Fruit fly (Drosophila melanogaster) whole organism, embryonic: ENCODE data around the gene Ufsp2.

Experiments used
- Atf3 ChIP-seq: fragments of 200-800 bp; sonication (Bioruptor generic); optimal IDR thresholded peaks from 3 replicates; lab custom pipeline; 2016; ENCODE audit warnings: missing biosample characterization, missing genetic modification characterization
- Atf6 ChIP-seq: fragments of 200-800 bp; sonication (Bioruptor generic); IDR thresholded peaks from 2 replicates; pipeline ENCODE4 v1.3.6; 2022; ENCODE audit warnings: missing biosample characterization, missing genetic modification characterization
- Bgb ChIP-seq: fragments of 200-800 bp; sonication (Bioruptor generic); IDR thresholded peaks from 2 replicates; pipeline ENCODE4 v1.3.6; 2022; ENCODE audit warnings: missing biosample characterization, missing genetic modification characterization; ENCODE audit not compliant: partially characterized antibody
- Blimp-1 ChIP-seq: fragments of 200-800 bp; sonication (Bioruptor generic); optimal IDR thresholded peaks from 3 replicates; lab custom pipeline; 2018; ENCODE audit warnings: missing biosample characterization, missing genetic modification characterization, mild to moderate bottlenecking, moderate library complexity, missing genetic modification reagents
- CG10431 ChIP-seq: fragments of 200-800 bp; sonication (Bioruptor generic); optimal IDR thresholded peaks from 3 replicates; lab custom pipeline; 2018; ENCODE audit warnings: missing biosample characterization, mild to moderate bottlenecking, missing genetic modification characterization
- CG11695 ChIP-seq: fragments of 200-800 bp; sonication (Bioruptor generic); IDR thresholded peaks from 3 replicates; pipeline ENCODE4 v1.3.6; 2022; ENCODE audit warnings: missing biosample characterization, missing genetic modification characterization
- CG12744 ChIP-seq: fragments of 200-800 bp; sonication (Bioruptor generic); optimal IDR thresholded peaks from 2 replicates; lab custom pipeline; 2016; ENCODE audit warnings: missing biosample characterization, missing genetic modification characterization
- CG14014 ChIP-seq: fragments of 200-800 bp; sonication (Bioruptor generic); IDR thresholded peaks from 2 replicates; pipeline ENCODE4 v1.3.6; 2022; ENCODE audit warnings: missing biosample characterization, missing genetic modification characterization
- CG15601 ChIP-seq: fragments of 200-800 bp; sonication (Bioruptor generic); optimal IDR thresholded peaks from 3 replicates; lab custom pipeline; 2019; ENCODE audit warnings: missing biosample characterization, mild to moderate bottlenecking, missing genetic modification characterization, moderate library complexity
- CG18011 ChIP-seq: fragments of 200-800 bp; sonication (Bioruptor generic); optimal IDR thresholded peaks from 2 replicates; lab custom pipeline; 2017; ENCODE audit warnings: missing biosample characterization, missing genetic modification characterization, mild to moderate bottlenecking, moderate library complexity, missing genotype
- CG18262 ChIP-seq: fragments of 200-800 bp; optimal IDR thresholded peaks from 3 replicates; lab custom pipeline; 2019; ENCODE audit warnings: missing biosample characterization, mild to moderate bottlenecking, missing genetic modification characterization, moderate library complexity
- CG2712 ChIP-seq: fragments of 200-800 bp; optimal IDR thresholded peaks from 3 replicates; lab custom pipeline; 2019; ENCODE audit warnings: missing biosample characterization, mild to moderate bottlenecking, missing genetic modification characterization, moderate library complexity
- CG32532 ChIP-seq: fragments of 200-800 bp; sonication (Bioruptor generic); IDR thresholded peaks from 2 replicates; pipeline ENCODE4 v1.3.6; 2022; ENCODE audit warnings: missing biosample characterization, missing genetic modification characterization
- CG33213 ChIP-seq: fragments of 200-800 bp; sonication (Bioruptor generic); optimal IDR thresholded peaks from 3 replicates; lab custom pipeline; 2016; ENCODE audit warnings: missing biosample characterization, missing genetic modification characterization
- CG34422 ChIP-seq: fragments of 200-800 bp; sonication (Bioruptor generic); IDR thresholded peaks from 3 replicates; pipeline ENCODE4 v1.3.6; 2022; ENCODE audit warnings: missing biosample characterization, missing genetic modification characterization
- CG3838 ChIP-seq: fragments of 200-800 bp; sonication (Bioruptor generic); optimal IDR thresholded peaks from 3 replicates; lab custom pipeline; 2016; ENCODE audit warnings: missing biosample characterization, missing genetic modification characterization
- CG4424 ChIP-seq: fragments of 200-800 bp; sonication (Bioruptor generic); optimal IDR thresholded peaks from 3 replicates; lab custom pipeline; 2016; ENCODE audit warnings: missing biosample characterization, missing genetic modification characterization
- CG5953 ChIP-seq: fragments of 200-800 bp; sonication (Bioruptor generic); IDR thresholded peaks from 2 replicates; pipeline ENCODE4 v1.3.6; 2022; ENCODE audit warnings: missing biosample characterization, missing genetic modification characterization
- CG8281 ChIP-seq: fragments of 200-800 bp; sonication (Bioruptor generic); optimal IDR thresholded peaks from 2 replicates; lab custom pipeline; 2018; ENCODE audit warnings: missing biosample characterization, mild to moderate bottlenecking, missing genetic modification characterization, moderate library complexity
- CG9817 ChIP-seq: fragments of 200-800 bp; sonication (Bioruptor generic); optimal IDR thresholded peaks from 2 replicates; lab custom pipeline; 2018; ENCODE audit warnings: missing biosample characterization, mild to moderate bottlenecking, missing genetic modification characterization, moderate library complexity
- Dp ChIP-seq: fragments of 200-800 bp; sonication (Bioruptor generic); optimal IDR thresholded peaks from 2 replicates; lab custom pipeline; 2018; ENCODE audit warnings: missing biosample characterization, mild to moderate bottlenecking, missing genetic modification characterization, moderate library complexity
- Gsc ChIP-seq: fragments of 200-800 bp; sonication (Bioruptor generic); IDR thresholded peaks from 2 replicates; pipeline ENCODE4 v1.3.6; 2022; ENCODE audit warnings: missing biosample characterization, missing genetic modification characterization
- HLH4C ChIP-seq: fragments of 200-800 bp; sonication (Bioruptor generic); IDR thresholded peaks from 3 replicates; pipeline ENCODE4 v1.3.6; 2022; ENCODE audit warnings: missing biosample characterization, missing genetic modification characterization; ENCODE audit not compliant: partially characterized antibody
- Hr3 ChIP-seq: fragments of 200-800 bp; sonication (Bioruptor generic); optimal IDR thresholded peaks from 3 replicates; lab custom pipeline; 2016; ENCODE audit warnings: missing biosample characterization, missing genetic modification characterization
- Med ChIP-seq: fragments of 200-800 bp; sonication (Bioruptor generic); peaks from one replicate; lab custom pipeline; 2016; ENCODE audit warnings: missing biosample characterization, missing genetic modification characterization, mild to moderate bottlenecking, inconsistent platforms, moderate library complexity
- Pdp1 ChIP-seq, 2 experiments: fragments of 200-800 bp; sonication (Bioruptor generic); optimal IDR thresholded peaks; 3 replicates each; lab custom pipeline; 2016; ENCODE audit warnings: missing biosample characterization in 2 of 2, missing genetic modification characterization in 2 of 2, mild to moderate bottlenecking in 1 of 2, moderate library complexity in 1 of 2
- Side ChIP-seq: fragments of 200-800 bp; sonication (Bioruptor generic); optimal IDR thresholded peaks from 2 replicates; lab custom pipeline; 2016; ENCODE audit warnings: missing biosample characterization, missing genetic modification characterization
- Sry-δ ChIP-seq: fragments of 200-800 bp; sonication (Bioruptor generic); optimal IDR thresholded peaks from 2 replicates; lab custom pipeline; 2016; ENCODE audit warnings: missing biosample characterization, missing genetic modification characterization
- Xrp1 ChIP-seq: fragments of 200-800 bp; sonication (Bioruptor generic); IDR thresholded peaks from 2 replicates; pipeline ENCODE4 v1.3.6; 2022; ENCODE audit warnings: missing biosample characterization, missing genetic modification characterization
- ara ChIP-seq: fragments of 200-800 bp; sonication (Bioruptor generic); IDR thresholded peaks from 2 replicates; pipeline ENCODE4 v1.3.6; 2022; ENCODE audit warnings: missing biosample characterization, missing genetic modification characterization
- cad ChIP-seq: fragments of >200 bp; optimal IDR thresholded peaks from 2 replicates; lab custom pipeline; 2017; ENCODE audit warnings: missing biosample characterization, missing genetic modification characterization
- caup ChIP-seq: fragments of 200-800 bp; sonication (Bioruptor generic); optimal IDR thresholded peaks from 3 replicates; lab custom pipeline; 2017; ENCODE audit warnings: missing biosample characterization, mild to moderate bottlenecking, missing genetic modification characterization, moderate library complexity; ENCODE audit not compliant: severe bottlenecking
- chinmo ChIP-seq: fragments of 200-800 bp; sonication (Bioruptor generic); IDR thresholded peaks from 4 replicates; pipeline ENCODE4 v1.3.6; 2022; ENCODE audit warnings: missing biosample characterization, missing genetic modification characterization; ENCODE audit not compliant: partially characterized antibody
- emc ChIP-seq: fragments of 200-800 bp; sonication (Bioruptor generic); optimal IDR thresholded peaks from 2 replicates; lab custom pipeline; 2016; ENCODE audit warnings: missing biosample characterization, missing genetic modification characterization
- exex ChIP-seq: fragments of 200-800 bp; sonication (Bioruptor generic); optimal IDR thresholded peaks from 4 replicates; lab custom pipeline; 2018; ENCODE audit warnings: missing biosample characterization, mild to moderate bottlenecking, missing genetic modification characterization, moderate library complexity
- eyg ChIP-seq: fragments of 200-800 bp; sonication (Bioruptor generic); optimal IDR thresholded peaks from 3 replicates; lab custom pipeline; 2016; ENCODE audit warnings: missing biosample characterization, missing genetic modification characterization
- ind ChIP-seq: fragments of 200-800 bp; sonication (Bioruptor generic); optimal IDR thresholded peaks from 3 replicates; lab custom pipeline; 2016; ENCODE audit warnings: missing biosample characterization, missing genetic modification characterization
- inv ChIP-seq: fragments of 200-800 bp; sonication (Bioruptor generic); IDR thresholded peaks from 2 replicates; pipeline ENCODE4 v1.3.6; 2022; ENCODE audit warnings: missing biosample characterization, missing genetic modification characterization; ENCODE audit not compliant: partially characterized antibody
- maf-S ChIP-seq: fragments of 200-800 bp; sonication (Bioruptor generic); optimal IDR thresholded peaks from 2 replicates; lab custom pipeline; 2016; ENCODE audit warnings: missing biosample characterization, missing genetic modification characterization
- mirr ChIP-seq: fragments of 200-800 bp; sonication (Bioruptor generic); optimal IDR thresholded peaks from 3 replicates; lab custom pipeline; 2018; ENCODE audit warnings: missing biosample characterization, mild to moderate bottlenecking, missing genetic modification characterization
- pnt ChIP-seq: fragments of 200-800 bp; sonication (Bioruptor generic); optimal IDR thresholded peaks from 3 replicates; lab custom pipeline; 2016; ENCODE audit warnings: missing biosample characterization, missing genetic modification characterization
- run ChIP-seq: fragments of 200-800 bp; sonication (Bioruptor generic); optimal IDR thresholded peaks from 3 replicates; lab custom pipeline; 2018; ENCODE audit warnings: missing biosample characterization, mild to moderate bottlenecking, missing genetic modification characterization
- sens ChIP-seq: fragments of 200-800 bp; sonication (Bioruptor generic); peaks from one replicate; lab custom pipeline; 2016; ENCODE audit warnings: missing biosample characterization, missing genetic modification characterization
- sim ChIP-seq: fragments of 200-800 bp; sonication (Bioruptor generic); IDR thresholded peaks from 2 replicates; pipeline ENCODE4 v1.3.6; 2022; ENCODE audit warnings: missing biosample characterization, missing genetic modification characterization
- stc ChIP-seq: fragments of 200-800 bp; sonication (Bioruptor generic); IDR thresholded peaks from 2 replicates; pipeline ENCODE4 v1.3.6; 2022; ENCODE audit warnings: missing biosample characterization, missing genetic modification characterization
- stwl ChIP-seq: fragments of 200-800 bp; sonication (Bioruptor generic); optimal IDR thresholded peaks from 3 replicates; lab custom pipeline; 2018; ENCODE audit warnings: missing biosample characterization, mild to moderate bottlenecking, missing genetic modification characterization, moderate library complexity
- trh ChIP-seq: fragments of 200-800 bp; sonication (Bioruptor generic); optimal IDR thresholded peaks from 2 replicates; lab custom pipeline; 2016; ENCODE audit warnings: missing biosample characterization, missing genetic modification characterization
- tup ChIP-seq: fragments of 200-800 bp; sonication (Bioruptor generic); optimal IDR thresholded peaks from 2 replicates; lab custom pipeline; 2016; ENCODE audit warnings: missing biosample characterization, mild to moderate bottlenecking, missing genetic modification characterization, moderate library complexity
- tx ChIP-seq: fragments of 200-800 bp; sonication (Bioruptor generic); optimal IDR thresholded peaks from 2 replicates; lab custom pipeline; 2016; ENCODE audit warnings: missing biosample characterization, missing genetic modification characterization
- zf30C ChIP-seq: fragments of 200-800 bp; sonication (Bioruptor generic); optimal IDR thresholded peaks from 3 replicates; lab custom pipeline; 2018; ENCODE audit warnings: missing biosample characterization, mild to moderate bottlenecking, missing genetic modification characterization

The Ufsp2 gene

dm6 chr3L:15538582-15539490 is 37.5 kb upstream of the Ufsp2 start (continued):
- TF ChIP-seq tup (GFP tag; lab: Kevin White, UChicago) (no peak), Blimp-1 (GFP tag; lab: Kevin White, UChicago) (peak; percentile 1), cad (GFP tag; lab: Kevin White, UChicago) (no peak), stwl (tag; lab: Kevin White, UChicago) (no peak), zf30C (GFP tag; lab: Kevin White, UChicago) (no peak), trh (GFP tag; lab: Kevin White, UChicago) (no peak), emc (GFP tag; lab: Kevin White, UChicago) (no peak), caup (GFP tag; lab: Kevin White, UChicago) (no peak), Pdp1 (GFP tag; optimal IDR thresholded peaks at IDR 0.05; lab: Kevin White, UChicago) (peak in 1 of 2 experiments; percentile 35), Dp (GFP tag; lab: Kevin White, UChicago) (no peak), Sry-δ (GFP tag; lab: Kevin White, UChicago) (no peak), sim (GFP tag; lab: Robert Waterston, UW) (no peak), CG14014 (GFP tag; lab: Robert Waterston, UW) (no peak), CG34422 (GFP tag; lab: Robert Waterston, UW) (peak; percentile 39; the same call in 1 of the 3 replicates), CG11695 (no peak), exex (peak; percentile 88), tx (GFP tag; lab: Kevin White, UChicago) (no peak), ara (GFP tag; lab: Robert Waterston, UW) (no peak), maf-S (GFP tag; lab: Kevin White, UChicago) (no peak), CG2712 (tag; lab: Kevin White, UChicago) (peak; percentile 6), Xrp1 (GFP tag; lab: Robert Waterston, UW) (no peak; the same call in 1 of the 2 replicates), CG18262 (tag; lab: Kevin White, UChicago) (peak; percentile 18), inv (GFP tag; lab: Robert Waterston, UW) (no peak), HLH4C (GFP tag; lab: Robert Waterston, UW) (no peak), CG32532 (GFP tag; lab: Robert Waterston, UW) (no peak), CG12744 (no peak), CG10431 (no peak), CG4424 (GFP tag; lab: Kevin White, UChicago) (no peak), Gsc (GFP tag; lab: Robert Waterston, UW) (no peak), stc (GFP tag; lab: Robert Waterston, UW) (no peak), mirr (peak; percentile 41), CG9817 (no peak), CG33213 (GFP tag; lab: Kevin White, UChicago) (no peak), Bgb (GFP tag; lab: Robert Waterston, UW) (no peak)

dm6 chr3L:15539903-15540409 is 36.4 kb upstream of the Ufsp2 start:
- TF ChIP-seq eyg (GFP tag; lab: Kevin White, UChicago) (no peak), run (tag; lab: Kevin White, UChicago) (no peak), Side (no peak), Blimp-1 (GFP tag; lab: Kevin White, UChicago) (peak; percentile 12), Hr3 (GFP tag; lab: Kevin White, UChicago) (no peak), CG18011 (GFP tag; lab: Kevin White, UChicago) (no peak), Atf6 (GFP tag; lab: Robert Waterston, UW) (no peak), CG3838 (GFP tag; lab: Kevin White, UChicago) (no peak), sens (GFP tag; lab: Kevin White, UChicago) (peak; percentile 53), CG8281 (tag; lab: Kevin White, UChicago) (no peak), Med (peak; percentile 8), ind (no peak), CG15601 (tag; lab: Kevin White, UChicago) (no peak), CG5953 (GFP tag; lab: Robert Waterston, UW) (no peak), Atf3 (GFP tag; lab: Kevin White, UChicago) (no peak), pnt (GFP tag; lab: Kevin White, UChicago) (no peak), chinmo (GFP tag; lab: Robert Waterston, UW) (no peak)
